Comparison of ENCODE assay signal across 4 fruit fly cellular contexts in the genomic region with DNA sequence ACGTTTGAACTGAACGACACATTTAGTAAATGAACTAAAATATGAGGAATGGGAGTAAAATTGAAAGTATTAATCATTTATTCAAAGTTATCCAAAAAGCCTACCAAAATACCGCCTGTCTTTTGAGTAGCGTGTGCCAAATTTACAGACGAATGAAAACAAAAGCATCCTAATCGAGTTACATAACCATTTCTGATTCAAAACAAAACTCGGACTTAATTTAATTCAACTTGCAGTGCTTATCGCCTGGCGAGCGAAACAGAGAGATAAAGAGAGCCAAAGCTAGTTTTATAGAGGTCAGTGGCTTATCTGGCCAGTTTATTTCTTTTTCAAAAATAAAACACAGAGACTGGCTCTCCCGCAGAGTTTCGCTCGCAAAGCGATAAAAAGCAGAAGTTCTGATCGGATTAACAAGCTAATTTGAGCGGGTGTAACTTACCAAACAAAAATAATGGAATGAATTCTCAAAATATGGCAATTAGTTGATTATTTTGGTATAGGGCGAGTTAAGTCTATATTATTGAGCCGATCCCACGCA.
A peak's percentile ranks its signal among the peaks of the same experiment; 100 is the strongest.
TF ChIP-seq lines count a peak whose summit lies in the region.

No protein-coding gene starts in this region.

- no peak for TF ChIP-seq CTCF in whole organism, embryonic (GFP tag; optimal IDR thresholded peaks at IDR 0.05; lab: Kevin White, UChicago)

TF ChIP-seq in whole organism, adult, 20 proteins besides CTCF, POLR2A, EP300 and RAD21:
- TF ChIP-seq CG7045 (GFP tag; optimal IDR thresholded peaks at IDR 0.05; lab: Kevin White, UChicago): no peak
- TF ChIP-seq CG11617 (GFP tag; optimal IDR thresholded peaks at IDR 0.05; lab: Kevin White, UChicago): no peak
- no peak for TF ChIP-seq Hr96 (GFP tag; optimal IDR thresholded peaks at IDR 0.05; lab: Kevin White, UChicago)
- TF ChIP-seq kay (GFP tag; lab: Kevin White, UChicago; ENCODE audit: borderline replicate concordance): peak; percentile 70

TF ChIP-seq in whole organism, embryonic, 481 proteins besides CTCF, POLR2A, EP300 and RAD21 (continues in another document):
- TF ChIP-seq sens (GFP tag; lab: Kevin White, UChicago) (peak; percentile 28), schlank (tag; optimal IDR thresholded peaks at IDR 0.05; lab: Kevin White, UChicago) (no peak), bigmax (GFP tag; optimal IDR thresholded peaks at IDR 0.05; lab: Kevin White, UChicago) (no peak), chinmo (GFP tag; IDR thresholded peaks at IDR 0.05; lab: Robert Waterston, UW; ENCODE audit: partially characterized antibody) (peak; percentile 79; the same call in 1 of the 4 replicates), lmd (GFP tag; IDR thresholded peaks at IDR 0.05; lab: Robert Waterston, UW) (no peak), ap (GFP tag; IDR thresholded peaks at IDR 0.05; lab: Robert Waterston, UW) (no peak), Atf6 (GFP tag; IDR thresholded peaks at IDR 0.05; lab: Robert Waterston, UW) (no peak), CG14860 (GFP tag; IDR thresholded peaks at IDR 0.05; lab: Robert Waterston, UW; ENCODE audit: partially characterized antibody) (no peak), ab (GFP tag; optimal IDR thresholded peaks at IDR 0.05; lab: Kevin White, UChicago) (no peak), yki (optimal IDR thresholded peaks at IDR 0.05; lab: Kevin White, UChicago) (no peak), onecut (GFP tag; IDR thresholded peaks at IDR 0.05; lab: Robert Waterston, UW) (no peak), CG12744 (GFP tag; optimal IDR thresholded peaks at IDR 0.05; lab: Kevin White, UChicago) (no peak), grn (GFP tag; optimal IDR thresholded peaks at IDR 0.05; lab: Kevin White, UChicago) (peak; percentile 8), HHEX (GFP tag; optimal IDR thresholded peaks at IDR 0.05; lab: Kevin White, UChicago) (no peak), CG2875 (GFP tag; optimal IDR thresholded peaks at IDR 0.05; lab: Kevin White, UChicago) (no peak), CG15696 (tag; optimal IDR thresholded peaks at IDR 0.05; lab: Kevin White, UChicago) (no peak), eve (GFP tag; optimal IDR thresholded peaks at IDR 0.05; lab: Kevin White, UChicago) (peak in 1 of 2 experiments; percentile 22), CG5180 (GFP tag; optimal IDR thresholded peaks at IDR 0.05; lab: Kevin White, UChicago) (no peak), abd-A (tag; optimal IDR thresholded peaks at IDR 0.05; lab: Kevin White, UChicago) (peak; percentile 4), Sry-β (GFP tag; optimal IDR thresholded peaks at IDR 0.05; lab: Kevin White, UChicago) (no peak), wdn (GFP tag; IDR thresholded peaks at IDR 0.05; lab: Robert Waterston, UW) (no peak), repo (GFP tag; optimal IDR thresholded peaks at IDR 0.05; lab: Kevin White, UChicago) (no peak), Pdp1 (GFP tag; optimal IDR thresholded peaks at IDR 0.05; lab: Kevin White, UChicago) (peak in 1 of 2 experiments; percentile 95), Neu2 (GFP tag; optimal IDR thresholded peaks at IDR 0.05; lab: Kevin White, UChicago; ENCODE audit: borderline replicate concordance) (no peak), CG6654 (GFP tag; optimal IDR thresholded peaks at IDR 0.05; lab: Kevin White, UChicago) (no peak), exex (tag; optimal IDR thresholded peaks at IDR 0.05; lab: Kevin White, UChicago) (no peak), CG6272 (GFP tag; IDR thresholded peaks at IDR 0.05; lab: Robert Waterston, UW) (no peak)

TF ChIP-seq in whole organism, prepupa, 60 proteins besides CTCF, POLR2A, EP300 and RAD21:
- TF ChIP-seq CG10669 (GFP tag; optimal IDR thresholded peaks at IDR 0.05; lab: Kevin White, UChicago): peak; percentile 20
- TF ChIP-seq Eip78C (GFP tag; lab: Kevin White, UChicago): peak; percentile 19
- peak; percentile 35 for TF ChIP-seq svp (GFP tag; lab: Kevin White, UChicago)
- peak; percentile 66 for TF ChIP-seq vri (GFP tag; optimal IDR thresholded peaks at IDR 0.05; lab: Kevin White, UChicago)
- peak in 1 of 2 experiments; percentile 21 for TF ChIP-seq ss (GFP tag; optimal IDR thresholded peaks at IDR 0.05; lab: Kevin White, UChicago)
- no peak for TF ChIP-seq CG16779 (tag; optimal IDR thresholded peaks at IDR 0.05; lab: Kevin White, UChicago)
TF ChIP-seq in whole organism, prepupa: peak in this region for 5.

TF ChIP-seq in whole organism, pupa, 21 proteins besides CTCF, POLR2A, EP300 and RAD21:
- no peak for TF ChIP-seq rn (GFP tag; IDR thresholded peaks at IDR 0.05; lab: Robert Waterston, UW)
- no peak for TF ChIP-seq Ets98B (GFP tag; IDR thresholded peaks at IDR 0.05; lab: Robert Waterston, UW)
- TF ChIP-seq CG9948 (tag; optimal IDR thresholded peaks at IDR 0.05; lab: Kevin White, UChicago): no peak
- TF ChIP-seq CG14655 (GFP tag; optimal IDR thresholded peaks at IDR 0.05; lab: Kevin White, UChicago): no peak
- peak; percentile 46 for TF ChIP-seq gl (tag; optimal IDR thresholded peaks at IDR 0.05; lab: Kevin White, UChicago)
- TF ChIP-seq Pif1A (GFP tag; optimal IDR thresholded peaks at IDR 0.05; lab: Kevin White, UChicago): no peak
- no peak for TF ChIP-seq CG12605 (GFP tag; IDR thresholded peaks at IDR 0.05; lab: Robert Waterston, UW)
- TF ChIP-seq CG15710 (tag; optimal IDR thresholded peaks at IDR 0.05; lab: Kevin White, UChicago): no peak
- TF ChIP-seq D1 (tag; optimal IDR thresholded peaks at IDR 0.05; lab: Kevin White, UChicago): no peak
- TF ChIP-seq CG4496 (GFP tag; IDR thresholded peaks at IDR 0.05; lab: Robert Waterston, UW): no peak
- TF ChIP-seq EcR (GFP tag; optimal IDR thresholded peaks at IDR 0.05; lab: Kevin White, UChicago): peak; percentile 97
- TF ChIP-seq CG34367 (tag; optimal IDR thresholded peaks at IDR 0.05; lab: Kevin White, UChicago): no peak
- TF ChIP-seq CG32121 (GFP tag; IDR thresholded peaks at IDR 0.05; lab: Robert Waterston, UW): no peak
- no peak for TF ChIP-seq CG10348 (GFP tag; IDR thresholded peaks at IDR 0.05; lab: Robert Waterston, UW)
- TF ChIP-seq Snoo (tag; optimal IDR thresholded peaks at IDR 0.05; lab: Kevin White, UChicago): no peak
- TF ChIP-seq CG13204 (GFP tag; optimal IDR thresholded peaks at IDR 0.05; lab: Kevin White, UChicago): peak; percentile 44
- TF ChIP-seq CG17806 (tag; optimal IDR thresholded peaks at IDR 0.05; lab: Kevin White, UChicago): no peak
